Worm (Caenorhabditis elegans) whole organism, L3 larva: ENCODE measurements around the gene chil-19.
A peak's percentile ranks its signal among the peaks of the same experiment; 100 is the strongest.

ENCODE experiments used
- R02D3.7 ChIP-seq: fragments of 150-350 bp; optimal IDR thresholded peaks from 2 replicates; lab custom pipeline; 2014; ENCODE audit warnings: missing biosample characterization, missing genetic modification characterization
- ZK546.5 ChIP-seq: sonication (generic microtip); optimal IDR thresholded peaks from 2 replicates; lab custom pipeline; 2017; ENCODE audit warnings: missing biosample characterization, missing genetic modification characterization
- aly-2 ChIP-seq: fragments of 150-350 bp; optimal IDR thresholded peaks from 2 replicates; lab custom pipeline; 2014; ENCODE audit warnings: missing biosample characterization, missing genetic modification characterization
- ceh-16 ChIP-seq: sonication (generic microtip); optimal IDR thresholded peaks from 2 replicates; lab custom pipeline; 2017; ENCODE audit warnings: missing biosample characterization, missing genetic modification characterization
- ceh-28 ChIP-seq: fragments of 150-350 bp; optimal IDR thresholded peaks from 2 replicates; lab custom pipeline; 2014; ENCODE audit warnings: missing biosample characterization, missing genetic modification reagents, missing genetic modification characterization
- ceh-82 ChIP-seq: fragments of 150-350 bp; optimal IDR thresholded peaks from 2 replicates; lab custom pipeline; 2014; ENCODE audit warnings: missing biosample characterization, missing genetic modification characterization
- ceh-9 ChIP-seq: sonication (generic microtip); optimal IDR thresholded peaks from 2 replicates; lab custom pipeline; 2018; ENCODE audit warnings: missing biosample characterization, missing genetic modification characterization
- egl-27 ChIP-seq: sonication (generic microtip); optimal IDR thresholded peaks from 4 replicates; lab custom pipeline; 2017; ENCODE audit warnings: missing biosample characterization, missing genetic modification reagents, missing genetic modification characterization
- egl-5 ChIP-seq: fragments of 150-350 bp; optimal IDR thresholded peaks from 2 replicates; lab custom pipeline; 2017; ENCODE audit warnings: missing biosample characterization, missing genetic modification reagents, missing genetic modification characterization, inconsistent platforms
- elt-2 ChIP-seq: sonication (generic microtip); optimal IDR thresholded peaks from 2 replicates; lab custom pipeline; 2016; ENCODE audit warnings: missing genetic modification reagents, mild to moderate bottlenecking, missing genetic modification characterization, missing compliant biosample characterization
- elt-3 ChIP-seq, 3 experiments: fragments of 150-350 bp in 1 of 3; sonication (generic microtip) in 2 of 3; optimal IDR thresholded peaks; 2 replicates in 2 of 3; 4 replicates in 1 of 3; lab custom pipeline; 2014 to 2017; ENCODE audit warnings: missing biosample characterization in 3 of 3, missing genetic modification characterization in 3 of 3
- eor-1 ChIP-seq, 2 experiments: fragments of 150-350 bp; optimal IDR thresholded peaks; 2 replicates each; lab custom pipeline; 2014 to 2018; ENCODE audit warnings: missing biosample characterization in 2 of 2, missing genetic modification characterization in 2 of 2
- fkh-10 ChIP-seq: sonication (generic microtip); optimal IDR thresholded peaks from 2 replicates; lab custom pipeline; 2017; ENCODE audit warnings: missing biosample characterization, missing genetic modification reagents, missing genetic modification characterization
- jun-1 ChIP-seq: fragments of 150-350 bp; optimal IDR thresholded peaks from 2 replicates; lab custom pipeline; 2014; ENCODE audit warnings: missing biosample characterization, missing genetic modification reagents, missing genetic modification characterization
- lin-15B ChIP-seq: fragments of 150-350 bp; optimal IDR thresholded peaks from 2 replicates; lab custom pipeline; 2014; ENCODE audit warnings: missing biosample characterization, missing genetic modification characterization
- lsy-12 ChIP-seq: sonication (generic microtip); optimal IDR thresholded peaks from 2 replicates; lab custom pipeline; 2016; ENCODE audit warnings: mild to moderate bottlenecking, missing genetic modification characterization, missing compliant biosample characterization
- mml-1 ChIP-seq: fragments of 150-350 bp; sonication (generic microtip); optimal IDR thresholded peaks from 3 replicates; lab custom pipeline; 2014; ENCODE audit warnings: missing biosample characterization, missing genetic modification characterization
- nhr-11 ChIP-seq: fragments of 150-350 bp; optimal IDR thresholded peaks from 2 replicates; lab custom pipeline; 2014; ENCODE audit warnings: missing biosample characterization, missing genetic modification characterization
- nhr-12 ChIP-seq: fragments of 150-350 bp; optimal IDR thresholded peaks from 2 replicates; lab custom pipeline; 2014; ENCODE audit warnings: missing biosample characterization, missing genetic modification characterization
- nhr-23 ChIP-seq: fragments of 150-350 bp; optimal IDR thresholded peaks from 2 replicates; lab custom pipeline; 2014; ENCODE audit warnings: missing biosample characterization, missing genetic modification reagents, missing genetic modification characterization
- nhr-43 ChIP-seq: sonication (generic microtip); optimal IDR thresholded peaks from 2 replicates; lab custom pipeline; 2016; ENCODE audit warnings: mild to moderate bottlenecking, missing genetic modification characterization, missing compliant biosample characterization; ENCODE audit not compliant: poor library complexity, severe bottlenecking
- nhr-77 ChIP-seq: fragments of 150-350 bp; optimal IDR thresholded peaks from 2 replicates; lab custom pipeline; 2014; ENCODE audit warnings: missing biosample characterization, missing genetic modification characterization
- pha-4 ChIP-seq: fragments of 150-350 bp; optimal IDR thresholded peaks from 2 replicates; lab custom pipeline; 2014; ENCODE audit warnings: missing biosample characterization, missing genetic modification reagents, missing genetic modification characterization
- pqm-1 ChIP-seq: fragments of 150-350 bp; optimal IDR thresholded peaks from 2 replicates; lab custom pipeline; 2017; ENCODE audit warnings: missing biosample characterization, missing genetic modification characterization, inconsistent platforms
- sea-2 ChIP-seq: fragments of 150-350 bp; sonication (generic microtip); optimal IDR thresholded peaks from 4 replicates; lab custom pipeline; 2014; ENCODE audit warnings: missing biosample characterization, missing genetic modification reagents, missing genetic modification characterization
- snpc-4 ChIP-seq: fragments of 150-350 bp; optimal IDR thresholded peaks from 2 replicates; lab custom pipeline; 2014; ENCODE audit warnings: missing biosample characterization, missing genetic modification characterization
- unc-62 ChIP-seq: fragments of 150-350 bp; sonication (generic microtip); optimal IDR thresholded peaks from 4 replicates; lab custom pipeline; 2014; ENCODE audit warnings: missing biosample characterization, missing genetic modification reagents, missing genetic modification characterization
- ztf-11 ChIP-seq: fragments of 150-350 bp; optimal IDR thresholded peaks from 2 replicates; lab custom pipeline; 2014; ENCODE audit warnings: missing biosample characterization, missing genetic modification characterization

chil-19 gene

DNA sequence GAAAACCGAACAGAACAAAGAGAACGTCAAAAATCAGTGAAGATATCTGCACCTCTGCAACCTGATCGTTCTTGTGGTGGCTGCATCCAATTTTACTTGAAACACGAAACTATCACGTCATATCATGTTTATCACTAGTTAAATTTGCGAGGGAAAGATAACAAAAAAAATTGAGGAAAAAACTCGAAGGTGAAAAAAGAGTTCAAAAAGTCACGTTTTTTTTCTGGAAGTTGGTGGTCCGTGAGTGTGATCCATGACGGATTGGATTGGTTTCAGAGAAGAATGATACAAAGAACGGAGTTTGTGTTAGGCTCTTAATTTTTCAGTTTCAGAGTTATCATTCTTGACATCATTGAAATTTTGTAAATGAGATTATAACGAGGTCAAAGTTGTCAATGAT lies 28.3 kb upstream of the chil-19 start:
- TF ChIP-seq nhr-23 (tag; lab: Kevin White, UChicago) (no peak), elt-2 (tag; lab: Kevin White, UChicago) (peak; percentile 71), unc-62 (GFP tag; lab: Kevin White, UChicago) (no peak), R02D3.7 (tag; lab: Kevin White, UChicago) (no peak), lin-15B (tag; lab: Kevin White, UChicago) (no peak), egl-27 (tag; lab: Kevin White, UChicago) (no peak), mml-1 (tag; lab: Kevin White, UChicago) (no peak), egl-5 (no peak), aly-2 (tag; lab: Kevin White, UChicago) (no peak), fkh-10 (GFP tag; lab: Kevin White, UChicago) (no peak), sea-2 (GFP tag; lab: Kevin White, UChicago) (no peak), nhr-43 (tag; lab: Kevin White, UChicago) (no peak), pqm-1 (tag; lab: Kevin White, UChicago) (peak; percentile 33), eor-1 (tag; optimal IDR thresholded peaks at IDR 0.05; lab: Kevin White, UChicago) (no peak)

DNA sequence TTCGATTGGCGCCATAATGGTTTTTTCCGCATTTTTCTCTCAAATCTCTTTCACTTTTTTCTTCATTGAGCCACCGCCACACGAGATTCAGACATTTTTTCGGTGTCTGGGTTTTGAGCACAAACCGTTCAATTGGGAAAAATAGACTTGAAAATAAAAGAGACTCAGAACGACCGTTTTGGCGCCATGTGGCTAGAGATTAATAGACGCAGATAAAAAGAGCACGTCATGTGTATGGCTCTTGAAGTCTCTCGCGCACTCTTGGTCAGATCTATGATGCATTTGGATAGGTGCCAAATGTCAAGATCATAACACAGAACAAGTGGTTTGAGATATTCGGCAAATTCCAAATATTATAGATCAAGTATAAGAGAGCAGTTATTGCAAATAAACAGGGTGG lies 27.2 kb upstream of the chil-19 start:
- no peak for TF ChIP-seq nhr-11 (tag; lab: Kevin White, UChicago)
- TF ChIP-seq pha-4 (tag; lab: Kevin White, UChicago): peak; percentile 73
- TF ChIP-seq, all 47 proteins: peak for 1

ce11 chrII:9480006-9480405 lies 25.8 kb upstream of the chil-19 start, which contains the start of gene T19H5.7:
TSS of gene T19H5.7 (minus strand) at chrII:9480106.
- TF ChIP-seq pha-4 (tag; lab: Kevin White, UChicago): no peak
- no peak for TF ChIP-seq sea-2 (GFP tag; lab: Kevin White, UChicago)
- no peak for TF ChIP-seq snpc-4 (tag; lab: Kevin White, UChicago)
- TF ChIP-seq aly-2 (tag; lab: Kevin White, UChicago): no peak
- no peak for TF ChIP-seq nhr-12 (tag; lab: Kevin White, UChicago)
- TF ChIP-seq ceh-82 (tag; lab: Kevin White, UChicago): no peak
- no peak for TF ChIP-seq fkh-10 (GFP tag; lab: Kevin White, UChicago)
- no peak for TF ChIP-seq nhr-11 (tag; lab: Kevin White, UChicago)
- no peak for TF ChIP-seq nhr-23 (tag; lab: Kevin White, UChicago)
- no peak for TF ChIP-seq ceh-28 (tag; lab: Kevin White, UChicago)
- TF ChIP-seq elt-3 (tag; optimal IDR thresholded peaks at IDR 0.05; lab: Kevin White, UChicago): no peak

DNA sequence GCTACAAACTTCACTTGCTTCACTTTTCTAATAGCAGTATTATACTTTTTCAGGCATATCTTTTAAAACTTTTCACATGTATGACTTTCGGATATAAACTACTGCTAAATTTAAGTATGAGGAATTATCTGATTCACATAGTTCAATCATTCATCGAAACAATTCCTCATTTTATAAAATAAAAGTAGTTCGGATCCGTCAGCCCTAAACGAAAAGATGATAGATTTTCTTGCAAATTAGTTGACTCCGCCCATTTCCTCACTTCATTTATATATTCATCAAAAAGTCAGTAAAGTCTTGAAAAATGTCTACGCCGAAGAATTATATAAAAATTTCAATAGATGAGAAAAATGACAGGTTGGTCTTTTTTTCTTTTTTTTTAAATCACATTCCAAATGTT lies 23.4 kb upstream of the chil-19 start, which contains the start of gene chil-27:
TSS of gene chil-27 (plus strand) at position 301 of the 400 bp plus-strand sequence.
- TF ChIP-seq ceh-9 (tag; lab: Kevin White, UChicago): no peak
- TF ChIP-seq, all 47 proteins: peak for 0

DNA sequence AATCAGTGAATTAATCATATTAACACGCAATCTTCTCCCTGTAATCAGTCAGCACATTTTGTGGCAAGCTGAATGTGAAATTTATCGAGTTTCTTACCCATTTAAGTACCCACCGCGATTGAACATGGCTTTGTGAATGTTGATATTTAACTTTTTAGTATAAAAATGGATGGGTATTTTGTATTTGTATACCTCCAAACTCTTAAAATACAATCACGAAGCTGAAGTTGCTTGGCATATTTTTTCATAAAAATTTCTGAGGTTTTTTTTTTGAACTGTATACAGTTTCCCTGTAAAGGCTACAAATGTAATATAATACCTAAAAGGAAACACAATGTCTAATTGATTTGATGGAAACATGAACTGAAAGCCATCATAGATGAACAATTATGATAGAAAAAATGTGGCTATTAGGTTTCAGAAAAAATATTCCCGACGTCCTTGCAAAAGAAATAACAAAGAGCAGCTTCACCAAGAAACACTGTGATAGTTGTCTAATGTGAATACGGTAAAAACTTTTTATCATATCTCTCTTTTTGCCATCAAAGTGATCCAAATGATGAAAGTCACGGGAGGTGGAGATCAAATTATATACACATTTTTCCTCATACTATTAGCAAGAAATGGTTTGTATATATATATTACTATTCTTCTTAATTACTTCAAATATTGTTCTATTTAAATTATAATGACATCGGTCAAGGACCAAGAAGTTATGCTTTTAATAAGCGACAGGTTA lies 20.3 kb upstream of the chil-19 start, which contains the start of the genes chil-25 and chil-26:
TSS of gene chil-25 (minus strand) at position 101 of the 739 bp plus-strand sequence.
TSS of gene chil-26 (plus strand) at position 689 of the 739 bp plus-strand sequence.
- TF ChIP-seq snpc-4 (tag; lab: Kevin White, UChicago) (no peak), ZK546.5 (no peak), ceh-16 (tag; lab: Kevin White, UChicago) (no peak), pqm-1 (tag; lab: Kevin White, UChicago) (no peak), nhr-77 (tag; lab: Kevin White, UChicago) (no peak), lin-15B (tag; lab: Kevin White, UChicago) (no peak), nhr-43 (tag; lab: Kevin White, UChicago) (no peak), lsy-12 (tag; lab: Kevin White, UChicago) (no peak), nhr-23 (tag; lab: Kevin White, UChicago) (no peak), unc-62 (GFP tag; lab: Kevin White, UChicago) (no peak), jun-1 (tag; lab: Kevin White, UChicago) (no peak), aly-2 (tag; lab: Kevin White, UChicago) (no peak)
- TF ChIP-seq, all 47 proteins: peak for 0

DNA sequence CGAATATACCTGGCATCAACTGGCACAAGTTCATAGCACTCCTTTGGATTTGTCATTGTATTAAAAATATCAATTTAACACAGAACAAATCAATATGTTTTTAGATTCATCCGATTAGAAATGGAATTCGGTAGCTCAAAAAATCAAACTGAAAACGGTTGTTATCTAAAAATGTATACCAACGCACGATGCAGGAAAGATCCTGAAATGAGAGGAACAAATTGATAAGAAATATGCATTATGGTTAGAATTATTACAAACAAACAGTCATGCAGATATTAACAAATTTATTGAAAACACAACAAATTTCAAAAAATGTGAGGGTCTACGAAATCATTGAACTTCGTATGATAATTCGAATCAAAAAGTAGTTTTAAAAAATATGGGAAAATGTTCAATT lies 15.8 kb upstream of the chil-19 start, which contains the start of gene T19H5.6:
TSS of gene T19H5.6 (minus strand) at position 195 of the 400 bp plus-strand sequence.
- TF ChIP-seq pqm-1 (tag; lab: Kevin White, UChicago) (peak; percentile 52), elt-2 (tag; lab: Kevin White, UChicago) (peak; percentile 71), ztf-11 (tag; lab: Kevin White, UChicago) (no peak)
